Worm (Caenorhabditis elegans): Measurements from ENCODE around the gene D2024.1.

ce11 chrIV:7219398-7220087, 27.8 kb upstream of the D2024.1 start, which contains the start of the genes glb-23 and R13A1.1:
- TF ChIP-seq W03F9.2 (tag; optimal IDR thresholded peaks at IDR 0.05) (no peak), him-1 (tag; optimal IDR thresholded peaks at IDR 0.05) (no peak)
